Fruit fly (Drosophila melanogaster) whole organism, adult: ENCODE measurements around the gene CG43996.

Source experiments
- CG11617 ChIP-seq: fragments of 200-800 bp; sonication (Bioruptor generic); optimal IDR thresholded peaks from 2 replicates; lab custom pipeline; 2017; ENCODE audit warnings: mild to moderate bottlenecking, missing biosample characterization, missing genetic modification reagents, missing genetic modification characterization
- CG12768 ChIP-seq: fragments of 200-800 bp; sonication (Bioruptor generic); optimal IDR thresholded peaks from 2 replicates; lab custom pipeline; 2017; ENCODE audit warnings: missing biosample characterization, missing genetic modification characterization, mild to moderate bottlenecking, moderate library complexity, missing genetic modification reagents
- CG1620 ChIP-seq: fragments of 200-800 bp; sonication (Bioruptor generic); optimal IDR thresholded peaks from 2 replicates; lab custom pipeline; 2016; ENCODE audit warnings: missing biosample characterization, missing genetic modification characterization
- CG33017 ChIP-seq: fragments of 200-800 bp; sonication (Bioruptor generic); optimal IDR thresholded peaks from 2 replicates; lab custom pipeline; 2018; ENCODE audit warnings: missing biosample characterization, mild to moderate bottlenecking, missing genetic modification characterization, moderate library complexity
- CG5204 ChIP-seq: fragments of 200-800 bp; sonication (Bioruptor generic); optimal IDR thresholded peaks from 2 replicates; lab custom pipeline; 2016; ENCODE audit warnings: missing biosample characterization, missing genetic modification characterization
- CG7045 ChIP-seq: fragments of 200-800 bp; sonication (Bioruptor generic); optimal IDR thresholded peaks from 2 replicates; lab custom pipeline; 2017; ENCODE audit warnings: missing biosample characterization, mild to moderate bottlenecking, missing genetic modification characterization
- CG7101 ChIP-seq: fragments of 200-800 bp; sonication (Bioruptor generic); optimal IDR thresholded peaks from 2 replicates; lab custom pipeline; 2018; ENCODE audit warnings: missing biosample characterization, mild to moderate bottlenecking, missing genetic modification characterization, moderate library complexity
- Clk ChIP-seq: fragments of 200-800 bp; sonication (Bioruptor generic); optimal IDR thresholded peaks from 2 replicates; lab custom pipeline; 2017; ENCODE audit warnings: missing biosample characterization, missing genetic modification characterization
- Hr96 ChIP-seq: fragments of 200-800 bp; sonication (Bioruptor generic); optimal IDR thresholded peaks from 2 replicates; lab custom pipeline; 2016; ENCODE audit warnings: missing biosample characterization, missing genetic modification characterization
- Mnt ChIP-seq: fragments of 200-800 bp; sonication (Bioruptor generic); optimal IDR thresholded peaks from 2 replicates; lab custom pipeline; 2016; ENCODE audit warnings: missing biosample characterization, mild to moderate bottlenecking, missing genetic modification characterization
- bab1 ChIP-seq: fragments of 200-800 bp; sonication (Bioruptor generic); optimal IDR thresholded peaks from 3 replicates; lab custom pipeline; 2019; ENCODE audit warnings: missing biosample characterization, mild to moderate bottlenecking, missing genetic modification characterization, moderate library complexity
- cic ChIP-seq: fragments of 200-800 bp; sonication (Bioruptor generic); optimal IDR thresholded peaks from 2 replicates; lab custom pipeline; 2017; ENCODE audit warnings: missing biosample characterization, mild to moderate bottlenecking, missing genetic modification characterization, moderate library complexity
- kay ChIP-seq: fragments of 200-800 bp; sonication (Bioruptor generic); peaks from one replicate; lab custom pipeline; 2016; ENCODE audit warnings: missing biosample characterization, missing genetic modification characterization, borderline replicate concordance
- ovo ChIP-seq: fragments of 200-800 bp; sonication (Bioruptor generic); optimal IDR thresholded peaks from 2 replicates; lab custom pipeline; 2016; ENCODE audit warnings: missing biosample characterization, missing genetic modification characterization
- pad ChIP-seq: fragments of 200-800 bp; sonication (Bioruptor generic); optimal IDR thresholded peaks from 3 replicates; lab custom pipeline; 2017; ENCODE audit warnings: missing biosample characterization, missing genetic modification characterization, mild to moderate bottlenecking, moderate library complexity, missing genetic modification reagents
- tj ChIP-seq: fragments of 200-800 bp; sonication (Bioruptor generic); optimal IDR thresholded peaks from 3 replicates; lab custom pipeline; 2017; ENCODE audit warnings: missing biosample characterization, mild to moderate bottlenecking, missing genetic modification characterization, moderate library complexity
- toe ChIP-seq: fragments of 200-800 bp; sonication (Bioruptor generic); optimal IDR thresholded peaks from 2 replicates; lab custom pipeline; 2016; ENCODE audit warnings: missing biosample characterization, missing genetic modification characterization

The CG43996 gene

DNA sequence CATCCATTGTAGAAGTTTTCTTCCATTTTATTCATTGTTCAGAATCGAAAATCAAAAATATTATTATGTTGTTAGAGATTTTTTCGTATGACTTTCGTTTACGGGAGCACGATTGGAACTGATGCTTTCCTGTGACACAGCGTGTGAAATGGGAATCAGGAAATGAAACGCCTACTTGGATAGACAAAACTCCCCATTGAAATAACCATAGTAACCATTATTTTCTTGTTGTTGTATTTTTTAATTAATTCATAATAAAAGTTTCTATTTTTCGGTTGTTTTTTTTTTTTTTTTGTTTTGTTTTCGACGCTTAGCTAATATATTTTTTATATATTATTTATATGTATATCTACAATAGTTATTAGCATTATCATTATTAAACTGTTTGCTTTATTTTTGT is 46.3 kb downstream of the CG43996 start, which contains the start of gene CG43077:
Gene CG43077 (minus strand): TSS at position 101 of the 400 bp plus-strand sequence.
- TF ChIP-seq CG5204 (GFP tag; lab: Kevin White, UChicago): no peak
- no peak for TF ChIP-seq cic (GFP tag; lab: Kevin White, UChicago)
- TF ChIP-seq CG1620 (GFP tag; lab: Kevin White, UChicago): no peak
- TF ChIP-seq Clk (GFP tag; lab: Kevin White, UChicago): no peak
- TF ChIP-seq CG11617 (GFP tag; lab: Kevin White, UChicago): no peak
- no peak for TF ChIP-seq CG33017 (tag; lab: Kevin White, UChicago)
- no peak for TF ChIP-seq CG7101 (tag; lab: Kevin White, UChicago)
- TF ChIP-seq tj (GFP tag; lab: Kevin White, UChicago): no peak
- TF ChIP-seq bab1 (GFP tag; lab: Kevin White, UChicago): no peak
- TF ChIP-seq Mnt (GFP tag; lab: Kevin White, UChicago): no peak
- no peak for TF ChIP-seq kay (GFP tag; lab: Kevin White, UChicago)
- TF ChIP-seq CG12768 (GFP tag; lab: Kevin White, UChicago): no peak
- no peak for TF ChIP-seq ovo (GFP tag; lab: Kevin White, UChicago)
- TF ChIP-seq Hr96 (GFP tag; lab: Kevin White, UChicago): no peak
- TF ChIP-seq CG7045 (GFP tag; lab: Kevin White, UChicago): no peak
- no peak for TF ChIP-seq toe (GFP tag; lab: Kevin White, UChicago)
- TF ChIP-seq pad: no peak
